Worm (Caenorhabditis elegans) whole organism, L1 larva: ENCODE measurements around the gene R07B1.7.

Experiments used
- aha-1 ChIP-seq: fragments of 150-350 bp; optimal IDR thresholded peaks from 2 replicates; lab custom pipeline; 2014; ENCODE audit warnings: missing biosample characterization, missing genetic modification characterization
- alr-1 ChIP-seq: fragments of 200-800 bp; sonication (Bioruptor generic); optimal IDR thresholded peaks from 2 replicates; lab custom pipeline; 2018; ENCODE audit warnings: borderline replicate concordance, mild to moderate bottlenecking, missing genetic modification characterization, missing compliant biosample characterization
- egl-27 ChIP-seq, 2 experiments: fragments of 150-350 bp in 1 of 2; sonication (generic microtip); optimal IDR thresholded peaks; 3 replicates each; lab custom pipeline; 2017 to 2018; ENCODE audit warnings: missing biosample characterization in 2 of 2, missing genetic modification characterization in 2 of 2, missing genetic modification reagents in 2 of 2
- fkh-10 ChIP-seq: sonication (generic microtip); optimal IDR thresholded peaks from 2 replicates; lab custom pipeline; 2017; ENCODE audit warnings: missing biosample characterization, missing genetic modification reagents, missing genetic modification characterization
- lsy-2 ChIP-seq, 2 experiments: fragments of 150-350 bp; optimal IDR thresholded peaks; 2 replicates each; lab custom pipeline; 2014; ENCODE audit warnings: missing biosample characterization in 2 of 2, missing genetic modification characterization in 2 of 2
- snpc-4 ChIP-seq: fragments of 150-350 bp; optimal IDR thresholded peaks from 2 replicates; lab custom pipeline; 2014; ENCODE audit warnings: missing biosample characterization, missing genetic modification characterization
- sup-37 ChIP-seq: fragments of 200-800 bp; sonication (Bioruptor generic); optimal IDR thresholded peaks from 2 replicates; lab custom pipeline; 2018; ENCODE audit warnings: mild to moderate bottlenecking, missing genetic modification characterization, missing compliant biosample characterization
- swsn-7 ChIP-seq: sonication (generic microtip); optimal IDR thresholded peaks from 2 replicates; lab custom pipeline; 2016; ENCODE audit warnings: missing genetic modification characterization, missing compliant biosample characterization
- unc-98 ChIP-seq: fragments of 200-800 bp; sonication (Bioruptor generic); IDR thresholded peaks from 2 replicates; pipeline ENCODE4 v1.3.6; 2022; ENCODE audit warnings: missing genetic modification characterization, missing compliant biosample characterization

DNA sequence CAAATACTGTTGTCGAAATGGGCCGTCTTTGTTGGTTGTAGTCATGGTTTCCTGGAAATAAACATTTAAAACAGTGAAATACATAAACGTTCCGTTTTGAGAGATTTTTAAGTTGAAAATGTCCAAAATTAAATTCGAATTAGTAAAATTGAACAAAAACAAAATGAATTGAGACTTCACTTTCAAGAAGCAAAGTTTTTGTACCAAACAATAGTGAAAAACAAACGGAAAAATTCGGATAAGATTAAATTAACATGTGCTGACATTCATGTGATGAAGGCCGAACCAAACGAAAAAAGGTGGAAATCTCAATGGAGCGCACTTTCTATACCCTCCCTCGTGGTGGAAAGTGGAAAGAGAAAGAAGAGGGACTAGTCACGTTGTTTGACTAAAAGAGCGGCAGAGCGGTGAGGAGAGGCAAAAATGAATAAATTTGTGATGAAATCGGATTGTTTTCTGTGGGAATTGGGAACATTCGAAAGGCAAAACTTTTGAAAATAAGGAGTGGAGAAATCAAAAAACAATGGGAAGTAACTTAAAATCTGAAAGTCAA lies 30.9 kb upstream of the R07B1.7 start, which contains the start of gene ipla-2:
- peak; percentile 46 for TF ChIP-seq fkh-10 (GFP tag; lab: Kevin White, UChicago)
- peak; percentile 59 to 70 for TF ChIP-seq lsy-2 (tag; optimal IDR thresholded peaks at IDR 0.05; lab: Kevin White, UChicago)
- peak; percentile 70 for TF ChIP-seq swsn-7
- TF ChIP-seq snpc-4 (tag; lab: Kevin White, UChicago), result peak; percentile 32
- TF ChIP-seq aha-1 (tag; lab: Kevin White, UChicago), result no peak
- no peak for TF ChIP-seq egl-27 (tag; optimal IDR thresholded peaks at IDR 0.05; lab: Kevin White, UChicago)
- TF ChIP-seq unc-98 (GFP tag; lab: Robert Waterston, UW), result no peak
- TF ChIP-seq sup-37 (GFP tag; lab: Kevin White, UChicago), result no peak
- TF ChIP-seq alr-1 (tag; lab: Kevin White, UChicago), result no peak
